Worm (Caenorhabditis elegans): ENCODE measurements around the gene C41H7.2.

Gene C41H7.2

DNA sequence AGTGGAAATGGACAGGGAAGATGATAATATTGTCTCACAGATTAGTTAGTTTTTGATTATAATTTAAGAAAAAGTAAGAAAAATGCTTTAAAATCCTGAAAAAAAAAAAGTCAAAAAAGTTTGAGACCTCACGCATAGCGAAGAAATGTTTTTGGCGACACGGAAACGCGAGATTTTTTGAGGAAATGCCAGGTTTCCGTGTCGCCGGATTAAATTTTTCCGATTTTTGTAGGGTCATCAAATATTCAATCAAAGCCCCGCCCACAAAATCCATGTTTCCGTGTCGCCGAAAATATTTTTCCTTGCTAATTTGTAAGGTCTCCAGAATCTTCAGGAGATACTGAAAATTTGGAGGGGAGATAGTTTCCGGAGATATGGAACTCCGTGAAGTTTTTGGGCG lies 22.3 kb upstream of the C41H7.2 start:
- TF ChIP-seq fkh-4 (tag; optimal IDR thresholded peaks at IDR 0.05; ENCODE audit: borderline replicate concordance) (peak; percentile 21), efl-1 (optimal IDR thresholded peaks at IDR 0.05) (no peak), efl-1 (GFP tag; optimal IDR thresholded peaks at IDR 0.05 in 1 of 2) (peak in 1 of 2 experiments; percentile 72), ceh-82 (tag; optimal IDR thresholded peaks at IDR 0.05) (no peak), egl-13 (tag; optimal IDR thresholded peaks at IDR 0.05) (peak; percentile 33), nhr-85 (tag) (peak; percentile 44), ama-1 (optimal IDR thresholded peaks at IDR 0.05) (no peak), mef-2 (tag; optimal IDR thresholded peaks at IDR 0.05) (no peak), C04F5.9 (tag; optimal IDR thresholded peaks at IDR 0.05) (no peak), isw-1 (GFP tag; IDR thresholded peaks at IDR 0.05) (peak; percentile 27), nhr-237 (tag; optimal IDR thresholded peaks at IDR 0.05) (no peak), ces-1 (GFP tag; optimal IDR thresholded peaks at IDR 0.05) (no peak), vab-15 (tag; optimal IDR thresholded peaks at IDR 0.05) (no peak), irx-1 (tag; optimal IDR thresholded peaks at IDR 0.05) (no peak), nhr-28 (tag; optimal IDR thresholded peaks at IDR 0.05) (no peak), elt-3 (tag; optimal IDR thresholded peaks at IDR 0.05) (no peak), nhr-76 (tag; optimal IDR thresholded peaks at IDR 0.05) (no peak), lsy-2 (tag; optimal IDR thresholded peaks at IDR 0.05) (no peak), nhr-47 (tag; optimal IDR thresholded peaks at IDR 0.05) (peak; percentile 8), hlh-17 (GFP tag; optimal IDR thresholded peaks at IDR 0.05; ENCODE audit: borderline replicate concordance) (no peak), lin-13 (GFP tag; optimal IDR thresholded peaks at IDR 0.05) (no peak), dsc-1 (tag; optimal IDR thresholded peaks at IDR 0.05) (no peak), mab-9 (GFP tag; IDR thresholded peaks at IDR 0.05) (no peak), tlp-1 (tag; optimal IDR thresholded peaks at IDR 0.05) (no peak), rnt-1 (tag; optimal IDR thresholded peaks at IDR 0.05) (peak; percentile 40), sox-4 (tag; optimal IDR thresholded peaks at IDR 0.05) (no peak), mep-1 (tag; optimal IDR thresholded peaks at IDR 0.05) (no peak), unc-98 (GFP tag; IDR thresholded peaks at IDR 0.05) (peak; percentile 62), lin-39 (tag; optimal IDR thresholded peaks at IDR 0.05) (no peak), pag-3 (tag; optimal IDR thresholded peaks at IDR 0.05; ENCODE audit: borderline replicate concordance, insufficient read depth) (no peak), lir-3 (tag; optimal IDR thresholded peaks at IDR 0.05; ENCODE audit: poor library complexity) (peak; percentile 56), nhr-84 (tag; optimal IDR thresholded peaks at IDR 0.05) (no peak)

DNA sequence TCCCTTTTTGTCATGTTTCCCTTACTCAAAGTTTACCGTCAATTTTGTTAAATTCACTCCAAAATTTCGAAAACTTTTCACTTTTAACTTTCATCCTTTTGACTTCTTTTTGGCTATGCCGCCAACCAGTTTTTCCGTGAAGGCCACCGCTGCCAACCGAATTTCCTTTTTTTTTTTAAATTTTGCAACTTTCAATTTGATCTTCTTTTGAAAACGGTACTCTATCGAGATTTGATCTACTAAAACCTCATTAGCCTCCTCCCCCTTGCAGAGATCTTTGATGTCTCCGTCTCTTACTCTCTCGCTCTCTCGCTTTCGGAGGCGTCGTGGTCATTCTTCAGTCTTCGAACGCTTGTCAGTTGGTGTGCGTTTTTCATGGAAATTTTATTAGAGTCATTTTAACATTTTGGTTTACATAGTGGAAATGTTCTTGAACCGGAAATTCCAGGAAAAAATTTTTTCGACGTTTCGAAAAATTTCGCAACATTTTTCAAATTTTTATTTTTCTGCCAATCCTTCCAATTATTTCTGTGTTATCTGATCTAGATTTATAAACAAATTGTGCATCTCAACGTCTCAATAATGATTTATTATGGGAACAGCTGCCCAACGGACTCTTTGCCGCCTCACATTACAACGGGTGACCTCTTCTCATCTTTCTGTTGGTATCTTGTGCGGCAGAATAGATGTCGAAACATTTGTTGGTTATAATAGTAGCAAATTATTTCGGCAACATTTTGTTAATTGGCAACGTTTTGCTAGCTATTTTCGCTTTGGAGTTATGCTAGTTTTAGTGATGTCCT lies 19.8 kb upstream of the C41H7.2 start:
- TF ChIP-seq nhr-11 (tag; optimal IDR thresholded peaks at IDR 0.05) (no peak), jun-1 (tag; optimal IDR thresholded peaks at IDR 0.05) (no peak), alr-1 (tag; optimal IDR thresholded peaks at IDR 0.05; ENCODE audit: borderline replicate concordance) (no peak), sptf-1 (tag; optimal IDR thresholded peaks at IDR 0.05) (no peak), nhr-12 (tag; optimal IDR thresholded peaks at IDR 0.05) (no peak), isw-1 (GFP tag; IDR thresholded peaks at IDR 0.05) (no peak), nhr-84 (tag; optimal IDR thresholded peaks at IDR 0.05) (no peak), nhr-20 (tag; optimal IDR thresholded peaks at IDR 0.05) (peak; percentile 29), ceh-8 (GFP tag; optimal IDR thresholded peaks at IDR 0.05) (no peak), efl-1 (optimal IDR thresholded peaks at IDR 0.05) (peak in 1 of 2 experiments; percentile 28), efl-1 (GFP tag; optimal IDR thresholded peaks at IDR 0.05 in 1 of 2) (peak in 1 of 2 experiments; percentile 71), pqm-1 (tag; optimal IDR thresholded peaks at IDR 0.05) (no peak), zip-4 (GFP tag; optimal IDR thresholded peaks at IDR 0.05) (peak; percentile 70), fkh-4 (tag; optimal IDR thresholded peaks at IDR 0.05; ENCODE audit: borderline replicate concordance) (no peak), mab-9 (GFP tag; IDR thresholded peaks at IDR 0.05) (no peak), lin-35 (GFP tag; optimal IDR thresholded peaks at IDR 0.05) (peak in 1 of 2 experiments; percentile 32), unc-86 (tag; optimal IDR thresholded peaks at IDR 0.05) (no peak), C04F5.9 (tag; optimal IDR thresholded peaks at IDR 0.05) (peak; percentile 17), vab-15 (tag; optimal IDR thresholded peaks at IDR 0.05) (no peak), pax-3 (tag; optimal IDR thresholded peaks at IDR 0.05) (no peak), hpl-2 (GFP tag; optimal IDR thresholded peaks at IDR 0.05) (no peak), mef-2 (tag; optimal IDR thresholded peaks at IDR 0.05) (no peak), nhr-71 (tag; optimal IDR thresholded peaks at IDR 0.05) (peak; percentile 65), tlp-1 (tag; optimal IDR thresholded peaks at IDR 0.05) (no peak), nhr-76 (tag; optimal IDR thresholded peaks at IDR 0.05) (no peak), fos-1 (tag; optimal IDR thresholded peaks at IDR 0.05) (no peak), unc-98 (GFP tag; IDR thresholded peaks at IDR 0.05) (no peak), dpl-1 (GFP tag; optimal IDR thresholded peaks at IDR 0.05) (peak; percentile 10 to 28 (median 13)), lin-39 (tag; optimal IDR thresholded peaks at IDR 0.05) (peak; percentile 61), ets-5 (GFP tag; IDR thresholded peaks at IDR 0.05) (no peak)

Measured in whole organism, L1 larva.